Worm (Caenorhabditis elegans) whole organism, L2 larva: ENCODE measurements around the gene lgc-45.

ENCODE experiments used
- C34F6.9 ChIP-seq: fragments of 150-350 bp; optimal IDR thresholded peaks from 2 replicates; lab custom pipeline; 2014; ENCODE audit warnings: missing biosample characterization, missing genetic modification characterization
- F13H6.1 ChIP-seq: sonication (generic microtip); optimal IDR thresholded peaks from 2 replicates; lab custom pipeline; 2016; ENCODE audit warnings: missing genetic modification characterization, missing compliant biosample characterization
- R02D3.7 ChIP-seq: fragments of 150-350 bp; optimal IDR thresholded peaks from 2 replicates; lab custom pipeline; 2014; ENCODE audit warnings: missing biosample characterization, missing genetic modification characterization
- ZK546.5 ChIP-seq: sonication (generic microtip); optimal IDR thresholded peaks from 2 replicates; lab custom pipeline; 2017; ENCODE audit warnings: missing biosample characterization, missing genetic modification characterization
- alr-1 ChIP-seq: fragments of 150-350 bp; optimal IDR thresholded peaks from 2 replicates; lab custom pipeline; 2014; ENCODE audit warnings: missing biosample characterization, missing genetic modification characterization
- aly-2 ChIP-seq: fragments of 150-350 bp; optimal IDR thresholded peaks from 2 replicates; lab custom pipeline; 2014; ENCODE audit warnings: missing biosample characterization, missing genetic modification characterization
- ama-1 ChIP-seq: fragments of 150-350 bp; optimal IDR thresholded peaks from 2 replicates; lab custom pipeline; 2018; ENCODE audit warnings: inconsistent platforms
- ceh-16 ChIP-seq: fragments of 150-350 bp; optimal IDR thresholded peaks from 2 replicates; lab custom pipeline; 2014; ENCODE audit warnings: missing biosample characterization, missing genetic modification characterization
- ceh-82 ChIP-seq: fragments of 150-350 bp; optimal IDR thresholded peaks from 2 replicates; lab custom pipeline; 2014; ENCODE audit warnings: missing biosample characterization, missing genetic modification characterization
- crh-2 ChIP-seq: sonication (generic microtip); optimal IDR thresholded peaks from 2 replicates; lab custom pipeline; 2017; ENCODE audit warnings: missing biosample characterization, missing genetic modification characterization
- dmd-4 ChIP-seq: sonication (generic microtip); optimal IDR thresholded peaks from 2 replicates; lab custom pipeline; 2017; ENCODE audit warnings: missing biosample characterization, missing genetic modification characterization
- elt-1 ChIP-seq: fragments of 150-350 bp; optimal IDR thresholded peaks from 2 replicates; lab custom pipeline; 2014; ENCODE audit warnings: missing biosample characterization, missing genetic modification characterization
- elt-3 ChIP-seq: sonication (generic microtip); optimal IDR thresholded peaks from 2 replicates; lab custom pipeline; 2017; ENCODE audit warnings: missing biosample characterization, missing genetic modification characterization
- fos-1 ChIP-seq: fragments of 150-350 bp; optimal IDR thresholded peaks from 2 replicates; lab custom pipeline; 2014; ENCODE audit warnings: missing biosample characterization, missing genetic modification characterization
- gmeb-1 ChIP-seq: fragments of 150-350 bp; optimal IDR thresholded peaks from 2 replicates; lab custom pipeline; 2014; ENCODE audit warnings: missing biosample characterization, missing genetic modification characterization
- lin-11 ChIP-seq: fragments of 150-350 bp; sonication (generic microtip); optimal IDR thresholded peaks from 2 replicates; lab custom pipeline; 2014; ENCODE audit warnings: missing biosample characterization, missing genetic modification characterization, inconsistent platforms, mixed read lengths
- lin-39 ChIP-seq: fragments of 150-350 bp; optimal IDR thresholded peaks from 2 replicates; lab custom pipeline; 2014; ENCODE audit warnings: missing biosample characterization, missing genetic modification reagents, missing genetic modification characterization
- lsy-2 ChIP-seq, 2 experiments: fragments of 150-350 bp in 1 of 2; sonication (generic microtip) in 1 of 2; optimal IDR thresholded peaks; 2 replicates each; lab custom pipeline; 2014 to 2017; ENCODE audit warnings: missing biosample characterization in 2 of 2, missing genetic modification characterization in 2 of 2
- mab-5 ChIP-seq: fragments of 150-350 bp; optimal IDR thresholded peaks from 2 replicates; lab custom pipeline; 2014; ENCODE audit warnings: missing biosample characterization, missing genetic modification characterization
- mdl-1 ChIP-seq, 2 experiments: fragments of 150-350 bp in 1 of 2; sonication (generic microtip) in 1 of 2; optimal IDR thresholded peaks; 2 replicates each; lab custom pipeline; 2017; ENCODE audit warnings: missing biosample characterization in 2 of 2, missing genetic modification characterization in 2 of 2
- nhr-11 ChIP-seq: fragments of 150-350 bp; optimal IDR thresholded peaks from 2 replicates; lab custom pipeline; 2014; ENCODE audit warnings: missing biosample characterization, missing genetic modification characterization
- nhr-129 ChIP-seq: fragments of 150-350 bp; optimal IDR thresholded peaks from 2 replicates; lab custom pipeline; 2014; ENCODE audit warnings: missing biosample characterization, missing genetic modification characterization
- nhr-23 ChIP-seq: fragments of 150-350 bp; optimal IDR thresholded peaks from 2 replicates; lab custom pipeline; 2014; ENCODE audit warnings: missing biosample characterization, missing genetic modification reagents, missing genetic modification characterization
- nhr-237 ChIP-seq: fragments of 150-350 bp; optimal IDR thresholded peaks from 2 replicates; lab custom pipeline; 2014; ENCODE audit warnings: missing biosample characterization, missing genetic modification characterization
- nhr-25 ChIP-seq: fragments of 150-350 bp; sonication (generic microtip); optimal IDR thresholded peaks from 3 replicates; lab custom pipeline; 2014; ENCODE audit warnings: missing biosample characterization, missing genetic modification characterization
- nhr-77 ChIP-seq: fragments of 150-350 bp; optimal IDR thresholded peaks from 2 replicates; lab custom pipeline; 2014; ENCODE audit warnings: missing biosample characterization, missing genetic modification characterization
- peb-1 ChIP-seq: fragments of 150-350 bp; optimal IDR thresholded peaks from 2 replicates; lab custom pipeline; 2014; ENCODE audit warnings: missing biosample characterization, missing genetic modification characterization
- sem-4 ChIP-seq: fragments of 150-350 bp; optimal IDR thresholded peaks from 2 replicates; lab custom pipeline; 2014; ENCODE audit warnings: missing biosample characterization, missing genetic modification reagents, missing genetic modification characterization
- skn-1 ChIP-seq: sonication (generic microtip); optimal IDR thresholded peaks from 2 replicates; lab custom pipeline; 2017; ENCODE audit warnings: missing biosample characterization, missing genetic modification characterization
- sma-3 ChIP-seq: sonication (generic microtip); optimal IDR thresholded peaks from 2 replicates; lab custom pipeline; 2016; ENCODE audit warnings: missing genetic modification reagents, missing genetic modification characterization, missing compliant biosample characterization
- snpc-4 ChIP-seq: fragments of 150-350 bp; optimal IDR thresholded peaks from 2 replicates; lab custom pipeline; 2014; ENCODE audit warnings: missing biosample characterization, missing genetic modification characterization
- unc-39 ChIP-seq: fragments of 150-350 bp; optimal IDR thresholded peaks from 2 replicates; lab custom pipeline; 2014; ENCODE audit warnings: missing biosample characterization, missing genetic modification characterization
- unc-62 ChIP-seq: fragments of 150-350 bp; optimal IDR thresholded peaks from 2 replicates; lab custom pipeline; 2014; ENCODE audit warnings: missing biosample characterization, missing genetic modification reagents, missing genetic modification characterization
- zag-1 ChIP-seq: fragments of 150-350 bp; optimal IDR thresholded peaks from 2 replicates; lab custom pipeline; 2014; ENCODE audit warnings: missing biosample characterization, missing genetic modification characterization
- ztf-1 ChIP-seq: fragments of 200-800 bp; sonication (Bioruptor generic); conservative IDR thresholded peaks from 2 replicates; pipeline ENCODE4 v1.3.6; 2022; ENCODE audit warnings: missing genetic modification characterization, missing compliant biosample characterization
- ztf-4 ChIP-seq: fragments of 150-350 bp; optimal IDR thresholded peaks from 2 replicates; lab custom pipeline; 2014; ENCODE audit warnings: missing biosample characterization, missing genetic modification characterization

lgc-45 gene

DNA sequence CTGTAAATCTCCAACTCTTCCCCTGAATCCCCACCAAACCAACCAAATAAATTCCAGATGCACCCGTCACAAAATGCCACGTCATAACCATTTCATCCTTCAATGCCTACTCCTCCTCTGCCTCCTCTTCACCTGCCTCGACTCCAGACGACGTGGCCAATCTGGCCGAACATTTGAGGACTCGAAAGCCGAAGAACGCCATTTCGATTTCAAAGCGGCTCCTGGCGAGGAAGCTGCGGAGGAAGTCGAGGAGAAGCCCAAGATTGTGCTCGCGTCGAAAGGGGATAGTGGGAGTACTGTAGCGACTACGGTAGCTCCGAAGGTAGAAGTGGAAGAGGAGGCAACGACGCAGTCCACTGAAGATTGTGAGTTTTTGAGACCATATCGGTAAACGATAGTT lies at the start of gene lgc-45:
lgc-45 (plus strand) TSS at position 56 of the 400 bp plus-strand sequence.
- TF ChIP-seq nhr-11 (tag; lab: Kevin White, UChicago) (no peak), peb-1 (tag; lab: Kevin White, UChicago) (no peak), unc-62 (GFP tag; lab: Kevin White, UChicago) (no peak), nhr-129 (tag; lab: Kevin White, UChicago) (no peak), gmeb-1 (tag; lab: Kevin White, UChicago) (no peak), mab-5 (tag; lab: Kevin White, UChicago) (no peak), crh-2 (tag; lab: Kevin White, UChicago) (no peak), R02D3.7 (tag; lab: Kevin White, UChicago) (no peak), nhr-237 (tag; lab: Kevin White, UChicago) (no peak), mdl-1 (tag; optimal IDR thresholded peaks at IDR 0.05; lab: Kevin White, UChicago) (no peak), lin-11 (tag; lab: Kevin White, UChicago) (no peak), lin-39 (tag; lab: Kevin White, UChicago) (no peak)

DNA sequence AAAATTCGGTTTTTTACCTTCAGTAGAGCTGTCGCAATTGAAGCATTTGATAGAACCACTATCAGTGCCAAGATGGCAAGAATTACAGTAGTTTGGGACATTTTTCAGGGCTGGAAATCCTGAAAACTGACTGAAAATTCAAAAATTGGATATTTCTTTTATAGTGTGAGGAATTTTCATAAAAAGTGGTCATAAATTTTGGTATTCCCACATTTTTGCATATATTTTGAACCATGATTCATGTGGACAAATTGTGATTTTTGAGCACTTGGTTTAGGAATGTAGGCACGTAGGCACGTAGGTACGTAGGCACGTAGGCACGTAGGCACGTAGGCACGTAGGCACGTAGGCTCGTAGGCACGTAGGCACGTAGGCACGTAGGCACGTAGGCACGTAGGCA lies 45.0 kb upstream of the lgc-45 start, which contains the start of gene Y49F6B.19:
Y49F6B.19 (minus strand) TSS at position 101 of the 400 bp plus-strand sequence.
- no peak for TF ChIP-seq lsy-2 (tag; optimal IDR thresholded peaks at IDR 0.05; lab: Kevin White, UChicago)
- no peak for TF ChIP-seq zag-1
- no peak for TF ChIP-seq unc-39 (tag; lab: Kevin White, UChicago)
- no peak for TF ChIP-seq ceh-82
- no peak for TF ChIP-seq nhr-77 (tag; lab: Kevin White, UChicago)
- TF ChIP-seq elt-1, result no peak

DNA sequence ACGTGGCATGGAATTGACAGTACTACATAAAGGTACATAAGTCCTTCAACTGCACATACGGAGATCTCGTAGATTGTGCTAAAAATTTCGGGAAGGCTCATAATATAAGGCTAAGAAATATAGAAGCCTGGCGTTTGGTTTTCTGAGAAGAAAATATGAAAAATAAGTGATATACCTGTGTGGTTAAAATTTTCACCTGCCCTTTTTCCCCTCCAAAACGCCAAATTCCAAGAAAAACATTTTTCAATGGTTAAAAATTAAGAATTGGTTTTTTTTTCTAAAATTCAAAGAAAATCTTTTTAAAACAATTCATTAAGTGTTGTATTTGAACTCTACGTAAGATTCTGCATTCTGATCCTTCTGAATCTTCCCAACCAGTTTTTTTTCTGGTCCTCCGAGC lies 42.6 kb upstream of the lgc-45 start, which contains the start of gene srz-5:
srz-5 (minus strand) TSS at position 101 of the 400 bp plus-strand sequence.
- no peak for TF ChIP-seq lsy-2 (tag; optimal IDR thresholded peaks at IDR 0.05; lab: Kevin White, UChicago)
- no peak for TF ChIP-seq nhr-11 (tag; lab: Kevin White, UChicago)
- no peak for TF ChIP-seq mdl-1 (tag; optimal IDR thresholded peaks at IDR 0.05; lab: Kevin White, UChicago)
- TF ChIP-seq nhr-25, result no peak
- no peak for TF ChIP-seq dmd-4 (tag; lab: Kevin White, UChicago)
- TF ChIP-seq fos-1, result no peak
- no peak for TF ChIP-seq aly-2 (tag; lab: Kevin White, UChicago)
- TF ChIP-seq sem-4 (tag; lab: Kevin White, UChicago), result no peak
- TF ChIP-seq nhr-23 (tag; lab: Kevin White, UChicago), result no peak
- TF ChIP-seq ceh-82, result no peak
- TF ChIP-seq skn-1 (tag; lab: Kevin White, UChicago), result no peak
- TF ChIP-seq F13H6.1 (tag; lab: Kevin White, UChicago), result no peak
- no peak for TF ChIP-seq sma-3 (GFP tag; lab: Kevin White, UChicago)
- TF ChIP-seq ceh-16 (tag; lab: Kevin White, UChicago), result no peak
- no peak for TF ChIP-seq nhr-129 (tag; lab: Kevin White, UChicago)

DNA sequence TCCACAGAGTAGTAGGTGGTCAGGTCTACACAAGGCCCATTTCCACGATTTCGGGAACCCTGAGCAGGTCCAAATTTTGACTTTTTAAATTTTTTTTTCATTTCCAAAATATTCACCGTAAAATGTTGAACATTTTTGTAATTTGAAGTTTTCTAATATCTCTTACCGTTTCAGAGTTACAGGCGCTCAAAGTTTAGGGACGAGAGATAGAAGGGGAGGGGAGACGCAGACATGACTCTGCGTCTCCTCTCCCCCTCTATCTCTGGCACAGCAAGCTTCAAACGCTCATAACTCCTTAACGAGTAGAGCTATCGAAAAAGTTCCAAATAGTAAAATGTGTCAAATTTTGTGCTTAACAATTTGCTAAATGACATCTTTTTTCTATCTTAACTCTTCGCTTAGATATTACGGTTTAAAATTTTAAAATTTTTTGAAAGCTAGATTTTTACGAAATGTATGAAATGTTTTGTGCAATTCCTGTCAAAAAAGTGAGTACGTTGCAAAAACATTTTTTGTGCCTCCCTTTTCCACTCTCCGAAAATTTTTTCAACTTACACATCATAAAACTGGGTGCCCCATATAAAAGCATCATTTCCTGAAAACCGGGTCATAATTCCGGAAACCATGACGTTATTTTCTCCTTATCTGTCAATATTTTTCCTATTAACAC lies 41.8 kb upstream of the lgc-45 start, which contains the start of the genes Y49F6B.14 and clec-125:
Y49F6B.14 (minus strand) TSS at position 101 of the 670 bp plus-strand sequence.
clec-125 (plus strand) TSS at position 620 of the 670 bp plus-strand sequence.
- no peak for TF ChIP-seq sem-4 (tag; lab: Kevin White, UChicago)
- TF ChIP-seq ZK546.5 (tag; lab: Kevin White, UChicago), result no peak
- no peak for TF ChIP-seq R02D3.7 (tag; lab: Kevin White, UChicago)

DNA sequence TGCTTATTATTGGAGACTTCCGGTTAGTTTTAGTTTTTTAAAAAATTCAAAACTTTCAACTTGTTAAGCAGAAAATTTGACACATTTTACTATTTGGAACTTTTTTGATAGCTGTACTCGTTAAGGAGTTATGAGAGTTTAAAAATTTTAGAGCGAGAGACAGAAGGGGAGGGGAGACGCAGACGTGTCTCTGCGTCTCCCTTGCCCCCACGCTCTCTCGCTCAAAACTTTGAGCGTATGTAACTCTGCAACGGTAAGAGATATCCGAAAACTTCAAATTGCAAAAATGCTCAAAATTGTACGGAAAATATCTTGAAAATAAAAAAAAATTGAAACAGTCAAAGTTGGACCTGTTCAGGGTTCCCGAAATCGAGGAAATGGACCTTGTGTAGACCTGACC lies 41.1 kb upstream of the lgc-45 start:
- TF ChIP-seq crh-2 (tag; lab: Kevin White, UChicago) (no peak), ztf-1 (no peak), C34F6.9 (no peak), ama-1 (lab: Kevin White, UChicago) (no peak), sma-3 (GFP tag; lab: Kevin White, UChicago) (no peak), nhr-11 (tag; lab: Kevin White, UChicago) (no peak), ceh-82 (no peak), elt-3 (tag; lab: Kevin White, UChicago) (no peak), snpc-4 (tag; lab: Kevin White, UChicago) (no peak), unc-39 (tag; lab: Kevin White, UChicago) (no peak), alr-1 (tag; lab: Kevin White, UChicago) (no peak), elt-1 (no peak), ztf-4 (tag; lab: Kevin White, UChicago) (no peak)
